Worm (Caenorhabditis elegans) whole organism, late embryonic: ENCODE results near the gene C15H7.4.

ENCODE experiments used
- C08G9.2 ChIP-seq: sonication (generic microtip); optimal IDR thresholded peaks from 2 replicates; lab custom pipeline; 2016; ENCODE audit warnings: mild to moderate bottlenecking, missing genetic modification characterization, moderate library complexity, missing compliant biosample characterization
- F13H6.1 ChIP-seq: sonication (generic microtip); optimal IDR thresholded peaks from 2 replicates; lab custom pipeline; 2016; ENCODE audit warnings: missing genetic modification characterization, missing compliant biosample characterization
- K02D7.2 ChIP-seq: sonication (generic microtip); optimal IDR thresholded peaks from 2 replicates; lab custom pipeline; 2017; ENCODE audit warnings: mild to moderate bottlenecking, missing genetic modification characterization, missing compliant biosample characterization
- Y22D7AL.16 ChIP-seq: sonication (generic microtip); optimal IDR thresholded peaks from 2 replicates; lab custom pipeline; 2016; ENCODE audit warnings: missing genetic modification characterization, missing compliant biosample characterization
- ceh-14 ChIP-seq: sonication (generic microtip); optimal IDR thresholded peaks from 2 replicates; lab custom pipeline; 2016; ENCODE audit warnings: missing genotype, missing genetic modification characterization, missing compliant biosample characterization
- ceh-18 ChIP-seq: sonication (generic microtip); optimal IDR thresholded peaks from 2 replicates; lab custom pipeline; 2016; ENCODE audit warnings: missing genetic modification characterization, missing compliant biosample characterization
- ceh-19 ChIP-seq: fragments of 200-800 bp; sonication (Bioruptor generic); optimal IDR thresholded peaks from 2 replicates; lab custom pipeline; 2018; ENCODE audit warnings: mild to moderate bottlenecking, missing genetic modification characterization, missing compliant biosample characterization
- ceh-2 ChIP-seq: sonication (generic microtip); optimal IDR thresholded peaks from 2 replicates; lab custom pipeline; 2016; ENCODE audit warnings: missing genotype, missing genetic modification characterization, missing compliant biosample characterization
- ceh-22 ChIP-seq: sonication (generic microtip); optimal IDR thresholded peaks from 2 replicates; lab custom pipeline; 2017; ENCODE audit warnings: missing biosample characterization, missing genetic modification characterization
- ceh-30 ChIP-seq: fragments of 150-350 bp; optimal IDR thresholded peaks from 2 replicates; lab custom pipeline; 2014; ENCODE audit warnings: missing biosample characterization, missing genetic modification characterization
- ceh-31 ChIP-seq: sonication (generic microtip); optimal IDR thresholded peaks from 2 replicates; lab custom pipeline; 2016; ENCODE audit warnings: missing genetic modification characterization, missing compliant biosample characterization
- ceh-34 ChIP-seq: sonication (generic microtip); optimal IDR thresholded peaks from 2 replicates; lab custom pipeline; 2016; ENCODE audit warnings: mild to moderate bottlenecking, missing genetic modification characterization, missing compliant biosample characterization
- ceh-45 ChIP-seq: fragments of 200-800 bp; sonication (Bioruptor generic); IDR thresholded peaks from 2 replicates; pipeline ENCODE4 v1.3.6; 2022; ENCODE audit warnings: missing genetic modification reagents, missing genetic modification characterization, missing compliant biosample characterization
- ceh-48 ChIP-seq: sonication (generic microtip); optimal IDR thresholded peaks from 2 replicates; lab custom pipeline; 2016; ENCODE audit warnings: missing genetic modification characterization, inconsistent platforms, missing compliant biosample characterization
- ceh-6 ChIP-seq: fragments of 200-800 bp; sonication (Bioruptor generic); optimal IDR thresholded peaks from 2 replicates; lab custom pipeline; 2018; ENCODE audit warnings: mild to moderate bottlenecking, missing genetic modification characterization, missing compliant biosample characterization
- che-1 ChIP-seq: sonication (generic microtip); optimal IDR thresholded peaks from 2 replicates; lab custom pipeline; 2016; ENCODE audit warnings: mild to moderate bottlenecking, missing genetic modification characterization, missing compliant biosample characterization
- dmd-4 ChIP-seq: sonication (generic microtip); optimal IDR thresholded peaks from 2 replicates; lab custom pipeline; 2016; ENCODE audit warnings: borderline replicate concordance, missing genetic modification characterization, missing compliant biosample characterization
- elt-2 ChIP-seq: sonication (generic microtip); optimal IDR thresholded peaks from 2 replicates; lab custom pipeline; 2016; ENCODE audit warnings: missing genetic modification reagents, missing genetic modification characterization, missing compliant biosample characterization
- ets-4 ChIP-seq: sonication (generic microtip); optimal IDR thresholded peaks from 2 replicates; lab custom pipeline; 2016; ENCODE audit warnings: missing genetic modification characterization, missing compliant biosample characterization
- eyg-1 ChIP-seq: sonication (generic microtip); optimal IDR thresholded peaks from 2 replicates; lab custom pipeline; 2016; ENCODE audit warnings: missing genotype, missing genetic modification characterization, missing compliant biosample characterization
- fax-1 ChIP-seq: sonication (generic microtip); optimal IDR thresholded peaks from 2 replicates; lab custom pipeline; 2016; ENCODE audit warnings: missing genotype, missing genetic modification characterization, missing compliant biosample characterization
- fkh-10 ChIP-seq: fragments of 150-350 bp; optimal IDR thresholded peaks from 2 replicates; lab custom pipeline; 2014; ENCODE audit warnings: missing biosample characterization, missing genetic modification reagents, missing genetic modification characterization
- fkh-6 ChIP-seq: sonication (generic microtip); optimal IDR thresholded peaks from 2 replicates; lab custom pipeline; 2016; ENCODE audit warnings: missing genetic modification characterization, missing compliant biosample characterization
- gmeb-2 ChIP-seq: sonication (generic microtip); optimal IDR thresholded peaks from 2 replicates; lab custom pipeline; 2016; ENCODE audit warnings: missing genetic modification characterization, inconsistent platforms, missing compliant biosample characterization
- hlh-13 ChIP-seq: fragments of 200-800 bp; sonication (Bioruptor generic); optimal IDR thresholded peaks from 2 replicates; lab custom pipeline; 2018; ENCODE audit warnings: mild to moderate bottlenecking, missing genetic modification characterization, missing compliant biosample characterization
- hlh-15 ChIP-seq: sonication (generic microtip); optimal IDR thresholded peaks from 2 replicates; lab custom pipeline; 2016; ENCODE audit warnings: missing genetic modification characterization, missing compliant biosample characterization
- hlh-30 ChIP-seq: sonication (generic microtip); optimal IDR thresholded peaks from 2 replicates; lab custom pipeline; 2017; ENCODE audit warnings: antibody characterized with exemption, missing genetic modification characterization, missing compliant biosample characterization; ENCODE audit not compliant: insufficient read depth
- hlh-8 ChIP-seq: sonication (generic microtip); optimal IDR thresholded peaks from 2 replicates; lab custom pipeline; 2016; ENCODE audit warnings: missing genotype, missing genetic modification characterization, missing compliant biosample characterization
- lin-11 ChIP-seq: fragments of 200-800 bp; sonication (Bioruptor generic); optimal IDR thresholded peaks from 2 replicates; lab custom pipeline; 2018; ENCODE audit warnings: mild to moderate bottlenecking, missing genetic modification characterization, missing compliant biosample characterization
- madf-2 ChIP-seq: sonication (generic microtip); optimal IDR thresholded peaks from 2 replicates; lab custom pipeline; 2017; ENCODE audit warnings: missing genetic modification characterization, missing compliant biosample characterization
- mec-3 ChIP-seq: sonication (generic microtip); optimal IDR thresholded peaks from 2 replicates; lab custom pipeline; 2016; ENCODE audit warnings: borderline replicate concordance, missing genetic modification characterization, missing compliant biosample characterization
- nfya-1 ChIP-seq: sonication (generic microtip); optimal IDR thresholded peaks from 2 replicates; lab custom pipeline; 2017; ENCODE audit warnings: missing genetic modification characterization, mild to moderate bottlenecking, missing compliant biosample characterization, antibody characterized with exemption, moderate library complexity
- nhr-11 ChIP-seq: fragments of 150-350 bp; optimal IDR thresholded peaks from 2 replicates; lab custom pipeline; 2014; ENCODE audit warnings: missing biosample characterization, missing genetic modification characterization
- nhr-232 ChIP-seq: sonication (generic microtip); optimal IDR thresholded peaks from 2 replicates; lab custom pipeline; 2016; ENCODE audit warnings: missing genetic modification characterization, missing compliant biosample characterization
- npax-4 ChIP-seq: sonication (generic microtip); optimal IDR thresholded peaks from 2 replicates; lab custom pipeline; 2016; ENCODE audit warnings: missing genetic modification characterization, missing compliant biosample characterization
- odd-2 ChIP-seq: sonication (generic microtip); optimal IDR thresholded peaks from 2 replicates; lab custom pipeline; 2017; ENCODE audit warnings: antibody characterized with exemption, mild to moderate bottlenecking, missing genetic modification characterization, missing compliant biosample characterization
- pag-3 ChIP-seq: sonication (generic microtip); optimal IDR thresholded peaks from 2 replicates; lab custom pipeline; 2016; ENCODE audit warnings: missing compliant biosample characterization, missing genetic modification characterization, borderline replicate concordance
- pat-9 ChIP-seq: fragments of 200-800 bp; sonication (Bioruptor generic); optimal IDR thresholded peaks from 2 replicates; lab custom pipeline; 2018; ENCODE audit warnings: mild to moderate bottlenecking, missing genetic modification characterization, moderate library complexity, missing compliant biosample characterization
- pha-2 ChIP-seq: sonication (generic microtip); optimal IDR thresholded peaks from 2 replicates; lab custom pipeline; 2017; ENCODE audit warnings: mild to moderate bottlenecking, missing genetic modification characterization, missing compliant biosample characterization
- pha-4 ChIP-seq: fragments of 150-350 bp; optimal IDR thresholded peaks from 2 replicates; lab custom pipeline; 2018; ENCODE audit warnings: missing biosample characterization, missing genetic modification reagents, missing genetic modification characterization
- pqm-1 ChIP-seq: sonication (generic microtip); optimal IDR thresholded peaks from 2 replicates; lab custom pipeline; 2016; ENCODE audit warnings: missing genetic modification characterization, missing compliant biosample characterization
- pros-1 ChIP-seq: fragments of 150-350 bp; optimal IDR thresholded peaks from 2 replicates; lab custom pipeline; 2014; ENCODE audit warnings: missing biosample characterization, missing genetic modification reagents, missing genetic modification characterization
- ref-2 ChIP-seq: sonication (generic microtip); optimal IDR thresholded peaks from 2 replicates; lab custom pipeline; 2016; ENCODE audit warnings: missing genetic modification characterization, missing compliant biosample characterization
- rnt-1 ChIP-seq: sonication (generic microtip); optimal IDR thresholded peaks from 2 replicates; lab custom pipeline; 2016; ENCODE audit warnings: missing genetic modification characterization, missing compliant biosample characterization
- sdc-2 ChIP-seq: sonication (generic microtip); optimal IDR thresholded peaks from 2 replicates; lab custom pipeline; 2016; ENCODE audit warnings: missing genotype, missing genetic modification characterization, missing compliant biosample characterization
- sox-2 ChIP-seq: fragments of 200-800 bp; sonication (Bioruptor generic); IDR thresholded peaks from 2 replicates; pipeline ENCODE4 v1.3.6; 2022; ENCODE audit warnings: missing genetic modification reagents, missing genetic modification characterization, missing compliant biosample characterization
- tbx-2 ChIP-seq: sonication (generic microtip); optimal IDR thresholded peaks from 2 replicates; lab custom pipeline; 2016; ENCODE audit warnings: missing genetic modification characterization, missing compliant biosample characterization
- tbx-7 ChIP-seq: sonication (generic microtip); optimal IDR thresholded peaks from 2 replicates; lab custom pipeline; 2016; ENCODE audit warnings: missing genotype, missing genetic modification characterization, missing compliant biosample characterization
- ttx-3 ChIP-seq: sonication (generic microtip); optimal IDR thresholded peaks from 2 replicates; lab custom pipeline; 2016; ENCODE audit warnings: missing genetic modification reagents, missing genetic modification characterization, missing compliant biosample characterization
- unc-3 ChIP-seq, 2 experiments: fragments of 200-800 bp in 1 of 2; sonication (Bioruptor generic) in 1 of 2; sonication (generic microtip) in 1 of 2; conservative IDR thresholded peaks in 1 of 2; optimal IDR thresholded peaks in 1 of 2; 2 replicates each; pipeline versions ENCODE4 v1.3.6 to Lab custom; 2016 to 2022; ENCODE audit warnings: missing compliant biosample characterization in 2 of 2, missing genetic modification characterization in 2 of 2, missing genetic modification reagents in 1 of 2
- unc-42 ChIP-seq: sonication (generic microtip); optimal IDR thresholded peaks from 2 replicates; lab custom pipeline; 2016; ENCODE audit warnings: missing genotype, missing genetic modification characterization, missing compliant biosample characterization
- unc-86 ChIP-seq: sonication (generic microtip); optimal IDR thresholded peaks from 2 replicates; lab custom pipeline; 2016; ENCODE audit warnings: missing genetic modification characterization, missing compliant biosample characterization
- zip-5 ChIP-seq: sonication (generic microtip); optimal IDR thresholded peaks from 2 replicates; lab custom pipeline; 2016; ENCODE audit warnings: missing genetic modification characterization, missing compliant biosample characterization
- ztf-16 ChIP-seq: sonication (generic microtip); optimal IDR thresholded peaks from 2 replicates; lab custom pipeline; 2017; ENCODE audit warnings: missing genetic modification characterization, missing compliant biosample characterization

The C15H7.4 gene

ce11 chrIII:9697323-9697722 lies 41.6 kb upstream of the C15H7.4 start:
- TF ChIP-seq madf-2 (tag; lab: Kevin White, UChicago) (no peak), fax-1 (tag; lab: Kevin White, UChicago) (no peak), C08G9.2 (no peak), npax-4 (tag; lab: Kevin White, UChicago) (no peak), fkh-10 (GFP tag; lab: Kevin White, UChicago) (no peak), Y22D7AL.16 (tag; lab: Kevin White, UChicago) (no peak), zip-5 (tag; lab: Kevin White, UChicago) (no peak), lin-11 (no peak), ztf-16 (tag; lab: Kevin White, UChicago) (no peak), K02D7.2 (tag; lab: Kevin White, UChicago) (no peak), che-1 (no peak), dmd-4 (tag; lab: Kevin White, UChicago) (no peak), ceh-6 (no peak), nhr-232 (tag; lab: Kevin White, UChicago) (no peak), ceh-19 (GFP tag; lab: Kevin White, UChicago) (no peak), sox-2 (GFP tag; lab: Robert Waterston, UW) (no peak), hlh-15 (no peak), pqm-1 (tag; lab: Kevin White, UChicago) (no peak), ceh-48 (no peak), unc-86 (peak; percentile 3), pros-1 (no peak), elt-2 (tag; lab: Kevin White, UChicago) (no peak), hlh-30 (no peak), ceh-34 (tag; lab: Kevin White, UChicago) (peak; percentile 18), ceh-45 (GFP tag; lab: Robert Waterston, UW) (no peak), pha-2 (tag; lab: Kevin White, UChicago) (no peak), pat-9 (tag; lab: Kevin White, UChicago) (no peak), odd-2 (tag; lab: Kevin White, UChicago) (no peak), rnt-1 (no peak), ceh-14 (tag; lab: Kevin White, UChicago) (no peak), ref-2 (tag; lab: Kevin White, UChicago) (no peak), nhr-11 (no peak), sdc-2 (tag; lab: Kevin White, UChicago) (no peak), tbx-2 (peak; percentile 34), pha-4 (tag; lab: Kevin White, UChicago) (no peak), pag-3 (tag; lab: Kevin White, UChicago) (no peak), ttx-3 (tag; lab: Kevin White, UChicago) (no peak), hlh-13 (GFP tag; lab: Kevin White, UChicago) (no peak), mec-3 (tag; lab: Kevin White, UChicago) (no peak), ets-4 (tag; lab: Kevin White, UChicago) (no peak), tbx-7 (tag; lab: Kevin White, UChicago) (no peak), ceh-18 (tag; lab: Kevin White, UChicago) (peak; percentile 53), eyg-1 (no peak), ceh-2 (tag; lab: Kevin White, UChicago) (no peak), ceh-30 (tag; lab: Kevin White, UChicago) (no peak), fkh-6 (no peak), hlh-8 (no peak), ceh-31 (tag; lab: Kevin White, UChicago) (peak; percentile 6), unc-3 (GFP tag; conservative IDR thresholded peaks at IDR 0.05; lab: Robert Waterston, UW) (no peak), unc-3 (tag; optimal IDR thresholded peaks at IDR 0.05; lab: Kevin White, UChicago) (no peak), F13H6.1 (tag; lab: Kevin White, UChicago) (peak; percentile 59), nfya-1 (tag; lab: Kevin White, UChicago) (peak; percentile 70), unc-42 (tag; lab: Kevin White, UChicago) (no peak), ceh-22 (tag; lab: Kevin White, UChicago) (no peak), gmeb-2 (no peak)
